Fruit fly (Drosophila melanogaster) whole organism, embryonic: ENCODE data around the gene rdog.

Experiments used
- ATbp ChIP-seq: fragments of 200-800 bp; sonication (Bioruptor generic); optimal IDR thresholded peaks from 2 replicates; lab custom pipeline; 2017; ENCODE audit warnings: missing biosample characterization, mild to moderate bottlenecking, missing genetic modification characterization, missing genetic modification reagents
- B-H2 ChIP-seq: fragments of 200-800 bp; sonication (Bioruptor generic); optimal IDR thresholded peaks from 2 replicates; lab custom pipeline; 2018; ENCODE audit warnings: missing biosample characterization, mild to moderate bottlenecking, missing genetic modification characterization
- BEAF-32 ChIP-seq: fragments of 200-800 bp; sonication (Bioruptor generic); optimal IDR thresholded peaks from 3 replicates; lab custom pipeline; 2017; ENCODE audit warnings: missing biosample characterization, missing genetic modification characterization, mild to moderate bottlenecking, moderate library complexity, missing genetic modification reagents
- Bteb2 ChIP-seq: fragments of 200-800 bp; sonication (Bioruptor generic); optimal IDR thresholded peaks from 2 replicates; lab custom pipeline; 2016; ENCODE audit warnings: missing biosample characterization, missing genetic modification characterization
- CG10209 ChIP-seq: fragments of 200-800 bp; sonication (Bioruptor generic); optimal IDR thresholded peaks from 3 replicates; lab custom pipeline; 2017; ENCODE audit warnings: missing biosample characterization, mild to moderate bottlenecking, missing genetic modification characterization, missing genetic modification reagents
- CG10654 ChIP-seq: fragments of 200-800 bp; sonication (Bioruptor generic); optimal IDR thresholded peaks from 2 replicates; lab custom pipeline; 2016; ENCODE audit warnings: missing biosample characterization, missing genetic modification characterization
- CG10979 ChIP-seq: fragments of 200-800 bp; sonication (Bioruptor generic); optimal IDR thresholded peaks from 2 replicates; lab custom pipeline; 2018; ENCODE audit warnings: missing biosample characterization, mild to moderate bottlenecking, missing genetic modification characterization, moderate library complexity
- CG1529 ChIP-seq: fragments of 200-800 bp; sonication (Bioruptor generic); optimal IDR thresholded peaks from 3 replicates; lab custom pipeline; 2018; ENCODE audit warnings: missing biosample characterization, missing genetic modification characterization
- CG17802 ChIP-seq: fragments of 200-800 bp; sonication (Bioruptor generic); optimal IDR thresholded peaks from 2 replicates; lab custom pipeline; 2018; ENCODE audit warnings: missing biosample characterization, mild to moderate bottlenecking, missing genetic modification characterization, moderate library complexity
- CG18011 ChIP-seq: fragments of 200-800 bp; sonication (Bioruptor generic); optimal IDR thresholded peaks from 2 replicates; lab custom pipeline; 2017; ENCODE audit warnings: missing biosample characterization, missing genetic modification characterization, mild to moderate bottlenecking, moderate library complexity, missing genotype
- CG32772 ChIP-seq: fragments of 200-800 bp; sonication (Bioruptor generic); IDR thresholded peaks from 2 replicates; pipeline ENCODE4 v1.3.6; 2022; ENCODE audit warnings: missing biosample characterization, missing genetic modification characterization
- CG34376 ChIP-seq: fragments of 200-800 bp; sonication (Bioruptor generic); optimal IDR thresholded peaks from 2 replicates; lab custom pipeline; 2018; ENCODE audit warnings: missing biosample characterization, mild to moderate bottlenecking, missing genetic modification characterization
- CG4424 ChIP-seq: fragments of 200-800 bp; sonication (Bioruptor generic); optimal IDR thresholded peaks from 3 replicates; lab custom pipeline; 2016; ENCODE audit warnings: missing biosample characterization, missing genetic modification characterization
- CG5180 ChIP-seq: fragments of 200-800 bp; sonication (Bioruptor generic); optimal IDR thresholded peaks from 3 replicates; lab custom pipeline; 2017; ENCODE audit warnings: missing biosample characterization, missing genetic modification characterization, mild to moderate bottlenecking, moderate library complexity, missing genetic modification reagents
- CG6765 ChIP-seq: fragments of 200-800 bp; sonication (Bioruptor generic); optimal IDR thresholded peaks from 3 replicates; lab custom pipeline; 2017; ENCODE audit warnings: missing biosample characterization, mild to moderate bottlenecking, missing genetic modification characterization
- CG7963 ChIP-seq: fragments of 200-800 bp; sonication (Bioruptor generic); IDR thresholded peaks from 3 replicates; pipeline ENCODE4 v1.3.6; 2022; ENCODE audit warnings: missing biosample characterization, missing genetic modification characterization; ENCODE audit not compliant: partially characterized antibody
- CG8765 ChIP-seq: fragments of 200-800 bp; sonication (Bioruptor generic); IDR thresholded peaks from 2 replicates; pipeline ENCODE4 v1.3.6; 2022; ENCODE audit warnings: missing biosample characterization, missing genetic modification characterization
- D ChIP-seq, 2 experiments: fragments of 200-800 bp in 1 of 2; fragments of >200 bp in 1 of 2; sonication (Bioruptor generic) in 1 of 2; optimal IDR thresholded peaks; 2 replicates in 1 of 2; 3 replicates in 1 of 2; lab custom pipeline; 2017; ENCODE audit warnings: mild to moderate bottlenecking in 1 of 2, missing biosample characterization in 1 of 2, missing genetic modification characterization in 1 of 2, missing genetic modification reagents in 1 of 2
- Dfd ChIP-seq, 2 experiments: fragments of >200 bp; optimal IDR thresholded peaks; 2 replicates each; lab custom pipeline; 2017; ENCODE audit warnings: missing biosample characterization in 2 of 2, missing genetic modification characterization in 2 of 2
- Dip3 ChIP-seq: fragments of 200-800 bp; sonication (Bioruptor generic); optimal IDR thresholded peaks from 3 replicates; lab custom pipeline; 2016; ENCODE audit warnings: missing biosample characterization, missing genetic modification characterization
- Doc2 ChIP-seq: fragments of 200-800 bp; sonication (Bioruptor generic); IDR thresholded peaks from 2 replicates; pipeline ENCODE4 v1.3.6; 2022; ENCODE audit warnings: missing biosample characterization, missing genetic modification characterization
- HHEX ChIP-seq: fragments of 200-800 bp; sonication (Bioruptor generic); optimal IDR thresholded peaks from 3 replicates; lab custom pipeline; 2017; ENCODE audit warnings: missing biosample characterization, mild to moderate bottlenecking, missing genetic modification characterization, missing genetic modification reagents
- HLH3B ChIP-seq: fragments of 200-800 bp; sonication (Bioruptor generic); IDR thresholded peaks from 2 replicates; pipeline ENCODE4 v1.3.6; 2022; ENCODE audit warnings: missing biosample characterization, missing genetic modification characterization
- Hand ChIP-seq: fragments of 200-800 bp; sonication (Bioruptor generic); optimal IDR thresholded peaks from 2 replicates; lab custom pipeline; 2017; ENCODE audit warnings: mild to moderate bottlenecking, missing biosample characterization, missing genetic modification reagents, missing genetic modification characterization
- Hr3 ChIP-seq: fragments of 200-800 bp; sonication (Bioruptor generic); optimal IDR thresholded peaks from 3 replicates; lab custom pipeline; 2016; ENCODE audit warnings: missing biosample characterization, missing genetic modification characterization
- Hr39 ChIP-seq: fragments of >200 bp; optimal IDR thresholded peaks from 2 replicates; lab custom pipeline; 2017
- Med ChIP-seq: fragments of 200-800 bp; sonication (Bioruptor generic); peaks from one replicate; lab custom pipeline; 2016; ENCODE audit warnings: missing biosample characterization, missing genetic modification characterization, mild to moderate bottlenecking, inconsistent platforms, moderate library complexity
- Neu2 ChIP-seq: fragments of 200-800 bp; sonication (Bioruptor generic); optimal IDR thresholded peaks from 3 replicates; lab custom pipeline; 2016; ENCODE audit warnings: missing biosample characterization, missing genetic modification characterization, borderline replicate concordance
- Nf-YC ChIP-seq: fragments of 200-800 bp; optimal IDR thresholded peaks from 3 replicates; lab custom pipeline; 2019; ENCODE audit warnings: missing biosample characterization, mild to moderate bottlenecking, missing genetic modification characterization, moderate library complexity
- NfI ChIP-seq: fragments of 200-800 bp; sonication (Bioruptor generic); optimal IDR thresholded peaks from 3 replicates; lab custom pipeline; 2018; ENCODE audit warnings: missing biosample characterization, mild to moderate bottlenecking, missing genetic modification characterization, moderate library complexity
- Trl ChIP-seq, 3 experiments: fragments of >200 bp in 2 of 3; fragments of 200-800 bp in 1 of 3; sonication (Bioruptor generic) in 1 of 3; optimal IDR thresholded peaks; 2 replicates in 1 of 3; 3 replicates in 2 of 3; lab custom pipeline; 2016 to 2017; ENCODE audit warnings: missing biosample characterization in 1 of 3, missing genetic modification characterization in 1 of 3
- ato ChIP-seq: fragments of 200-800 bp; sonication (Bioruptor generic); IDR thresholded peaks from 2 replicates; pipeline ENCODE4 v1.3.6; 2022; ENCODE audit warnings: missing biosample characterization, missing genetic modification characterization; ENCODE audit not compliant: partially characterized antibody
- ci ChIP-seq: fragments of 200-800 bp; sonication (Bioruptor generic); IDR thresholded peaks from 3 replicates; pipeline ENCODE4 v1.3.6; 2022; ENCODE audit warnings: missing biosample characterization, missing genetic modification characterization
- ems ChIP-seq: fragments of 200-800 bp; sonication (Bioruptor generic); optimal IDR thresholded peaks from 3 replicates; lab custom pipeline; 2016; ENCODE audit warnings: missing biosample characterization, missing genetic modification characterization
- fd96Cb ChIP-seq: fragments of 200-800 bp; sonication (Bioruptor generic); optimal IDR thresholded peaks from 2 replicates; lab custom pipeline; 2018; ENCODE audit warnings: missing biosample characterization, mild to moderate bottlenecking, missing genetic modification characterization, moderate library complexity
- fu2 ChIP-seq: fragments of 200-800 bp; sonication (Bioruptor generic); optimal IDR thresholded peaks from 2 replicates; lab custom pipeline; 2016; ENCODE audit warnings: missing biosample characterization, missing genetic modification characterization
- her ChIP-seq: fragments of 200-800 bp; sonication (Bioruptor generic); optimal IDR thresholded peaks from 2 replicates; lab custom pipeline; 2016; ENCODE audit warnings: missing biosample characterization, missing genetic modification characterization
- insv ChIP-seq, 2 experiments: fragments of 200-800 bp; sonication (Bioruptor generic); optimal IDR thresholded peaks; 3 replicates each; lab custom pipeline; 2016 to 2018; ENCODE audit warnings: missing biosample characterization in 2 of 2, missing genetic modification characterization in 2 of 2
- inv ChIP-seq: fragments of 200-800 bp; sonication (Bioruptor generic); IDR thresholded peaks from 2 replicates; pipeline ENCODE4 v1.3.6; 2022; ENCODE audit warnings: missing biosample characterization, missing genetic modification characterization; ENCODE audit not compliant: partially characterized antibody
- lbe ChIP-seq: fragments of 200-800 bp; sonication (Bioruptor generic); optimal IDR thresholded peaks from 2 replicates; lab custom pipeline; 2016; ENCODE audit warnings: missing biosample characterization, mild to moderate bottlenecking, missing genetic modification characterization
- p53 ChIP-seq: fragments of 200-800 bp; sonication (Bioruptor generic); optimal IDR thresholded peaks from 2 replicates; lab custom pipeline; 2016; ENCODE audit warnings: missing biosample characterization, missing genetic modification characterization
- pzg ChIP-seq: fragments of 200-800 bp; sonication (Bioruptor generic); optimal IDR thresholded peaks from 3 replicates; lab custom pipeline; 2018; ENCODE audit warnings: missing biosample characterization, mild to moderate bottlenecking, missing genetic modification characterization, moderate library complexity
- row ChIP-seq: fragments of 200-800 bp; sonication (Bioruptor generic); IDR thresholded peaks from 3 replicates; pipeline ENCODE4 v1.3.6; 2022; ENCODE audit warnings: missing biosample characterization, missing genetic modification characterization
- sima ChIP-seq: fragments of 200-800 bp; sonication (Bioruptor generic); optimal IDR thresholded peaks from 2 replicates; lab custom pipeline; 2016; ENCODE audit warnings: missing biosample characterization, missing genetic modification characterization
- tio ChIP-seq: fragments of 200-800 bp; sonication (Bioruptor generic); optimal IDR thresholded peaks from 2 replicates; lab custom pipeline; 2017; ENCODE audit warnings: missing biosample characterization, missing genetic modification characterization, inconsistent platforms
- wor ChIP-seq: fragments of 200-800 bp; sonication (Bioruptor generic); IDR thresholded peaks from 2 replicates; pipeline ENCODE4 v1.3.6; 2022; ENCODE audit warnings: missing biosample characterization, missing genetic modification characterization
- zfh2 ChIP-seq: fragments of 200-800 bp; sonication (Bioruptor generic); optimal IDR thresholded peaks from 2 replicates; lab custom pipeline; 2016; ENCODE audit warnings: missing biosample characterization, missing genetic modification characterization

The rdog gene

dm6 chr3R:29204612-29205480 lies 46.9 kb downstream of the rdog start (continued):
- TF ChIP-seq her = peak; percentile 58
- peak; percentile 92 for TF ChIP-seq ci (GFP tag; lab: Robert Waterston, UW)
- TF ChIP-seq D (optimal IDR thresholded peaks at IDR 0.05; lab: Kevin White, UChicago) = no peak
- peak; percentile 87 for TF ChIP-seq D (GFP tag; optimal IDR thresholded peaks at IDR 0.05; lab: Kevin White, UChicago)
- TF ChIP-seq B-H2 = no peak
- TF ChIP-seq p53 (GFP tag; lab: Kevin White, UChicago) = no peak
- TF ChIP-seq Dip3 (GFP tag; lab: Kevin White, UChicago) = no peak
- no peak for TF ChIP-seq zfh2 (GFP tag; lab: Kevin White, UChicago)
- peak; percentile 71 for TF ChIP-seq CG32772
- TF ChIP-seq inv = no peak
- no peak for TF ChIP-seq pzg (GFP tag; lab: Kevin White, UChicago)
- TF ChIP-seq Bteb2 (GFP tag; lab: Kevin White, UChicago) = peak; percentile 52
- TF ChIP-seq row (GFP tag; lab: Robert Waterston, UW) = peak; percentile 80
- TF ChIP-seq CG10979 (tag; lab: Kevin White, UChicago) = peak; percentile 89
- TF ChIP-seq Hr39 (lab: Kevin White, UChicago) = no peak
- no peak for TF ChIP-seq Neu2
- peak; percentile 78 for TF ChIP-seq wor (GFP tag; lab: Robert Waterston, UW)
- peak; percentile 84 for TF ChIP-seq CG4424
- TF ChIP-seq ato (GFP tag; lab: Robert Waterston, UW) = no peak
- TF ChIP-seq NfI (GFP tag; lab: Kevin White, UChicago) = peak; percentile 57
- peak; percentile 76 for TF ChIP-seq CG10654 (GFP tag; lab: Kevin White, UChicago)
- peak; percentile 91 for TF ChIP-seq Med
- peak; percentile 65 for TF ChIP-seq CG5180
- peak; percentile 51; the same call in 1 of the 2 replicates for TF ChIP-seq Doc2 (GFP tag; lab: Robert Waterston, UW)
- no peak for TF ChIP-seq Trl (optimal IDR thresholded peaks at IDR 0.05; lab: Kevin White, UChicago)
- peak; percentile 74 for TF ChIP-seq Trl (GFP tag; optimal IDR thresholded peaks at IDR 0.05; lab: Kevin White, UChicago)
- TF ChIP-seq fu2 (GFP tag; lab: Kevin White, UChicago) = no peak
- no peak for TF ChIP-seq CG34376 (GFP tag; lab: Kevin White, UChicago)
- peak; percentile 80 for TF ChIP-seq CG1529 (GFP tag; lab: Kevin White, UChicago)
- TF ChIP-seq HLH3B (GFP tag; lab: Robert Waterston, UW) = peak; percentile 88
- TF ChIP-seq Dfd (GFP tag; optimal IDR thresholded peaks at IDR 0.05; lab: Kevin White, UChicago) = no peak
- TF ChIP-seq insv (GFP tag; optimal IDR thresholded peaks at IDR 0.05; lab: Kevin White, UChicago) = no peak
- TF ChIP-seq lbe (GFP tag; lab: Kevin White, UChicago) = no peak
- TF ChIP-seq CG10209 (GFP tag; lab: Kevin White, UChicago) = peak; percentile 68
- TF ChIP-seq Nf-YC = peak; percentile 39
- TF ChIP-seq CG18011 (GFP tag; lab: Kevin White, UChicago) = no peak
- peak; percentile 41 for TF ChIP-seq tio (GFP tag; lab: Kevin White, UChicago)
- TF ChIP-seq ems = peak; percentile 36
- peak; percentile 70 for TF ChIP-seq HHEX (GFP tag; lab: Kevin White, UChicago)
- TF ChIP-seq Hr3 (GFP tag; lab: Kevin White, UChicago) = peak; percentile 56
- no peak for TF ChIP-seq CG7963 (GFP tag; lab: Robert Waterston, UW)
- peak; percentile 47 for TF ChIP-seq CG17802 (tag; lab: Kevin White, UChicago)
- TF ChIP-seq Hand (GFP tag; lab: Kevin White, UChicago) = no peak
- peak; percentile 13 for TF ChIP-seq CG6765 (GFP tag; lab: Kevin White, UChicago)
- peak; percentile 88 for TF ChIP-seq fd96Cb (tag; lab: Kevin White, UChicago)
- peak; percentile 86 for TF ChIP-seq ATbp (GFP tag; lab: Kevin White, UChicago)
- no peak for TF ChIP-seq sima (GFP tag; lab: Kevin White, UChicago)
- no peak for TF ChIP-seq BEAF-32 (GFP tag; lab: Kevin White, UChicago)
- TF ChIP-seq CG8765 = no peak; the same call in 1 of the 2 replicates
